Worm (Caenorhabditis elegans) whole organism, L1 larva: ENCODE results near the gene sre-28.
A peak's percentile ranks its signal among the peaks of the same experiment; 100 is the strongest.

Experiments
- C34B4.2 ChIP-seq: sonication (generic microtip); optimal IDR thresholded peaks from 2 replicates; lab custom pipeline; 2017; ENCODE audit warnings: mild to moderate bottlenecking, missing genetic modification characterization, missing compliant biosample characterization
- aly-2 ChIP-seq: fragments of 150-350 bp; optimal IDR thresholded peaks from 2 replicates; lab custom pipeline; 2014; ENCODE audit warnings: missing biosample characterization, missing genetic modification characterization
- fos-1 ChIP-seq: fragments of 150-350 bp; optimal IDR thresholded peaks from 2 replicates; lab custom pipeline; 2014; ENCODE audit warnings: missing biosample characterization, missing genetic modification characterization
- nhr-11 ChIP-seq: fragments of 150-350 bp; optimal IDR thresholded peaks from 2 replicates; lab custom pipeline; 2014; ENCODE audit warnings: missing biosample characterization, missing genetic modification characterization
- pqm-1 ChIP-seq: sonication (generic microtip); optimal IDR thresholded peaks from 3 replicates; lab custom pipeline; 2017; ENCODE audit warnings: missing biosample characterization, missing genetic modification characterization
- snpc-4 ChIP-seq: fragments of 150-350 bp; optimal IDR thresholded peaks from 2 replicates; lab custom pipeline; 2014; ENCODE audit warnings: missing biosample characterization, missing genetic modification characterization
- sptf-1 ChIP-seq: fragments of 150-350 bp; optimal IDR thresholded peaks from 2 replicates; lab custom pipeline; 2014; ENCODE audit warnings: missing biosample characterization, missing genetic modification characterization
- unc-62 ChIP-seq: fragments of 150-350 bp; optimal IDR thresholded peaks from 2 replicates; lab custom pipeline; 2014; ENCODE audit warnings: missing biosample characterization, missing genetic modification reagents, missing genetic modification characterization

- no peak for TF ChIP-seq sptf-1
- no peak for TF ChIP-seq unc-62 (GFP tag; lab: Kevin White, UChicago)
- TF ChIP-seq C34B4.2 (tag; lab: Kevin White, UChicago), result no peak
- TF ChIP-seq pqm-1 (tag; lab: Kevin White, UChicago), result peak; percentile 39
- TF ChIP-seq snpc-4 (tag; lab: Kevin White, UChicago), result no peak
- no peak for TF ChIP-seq aly-2 (tag; lab: Kevin White, UChicago)
- TF ChIP-seq nhr-11, result no peak
- TF ChIP-seq fos-1 (tag; lab: Kevin White, UChicago), result no peak
Observed at ce11 chrV:9925647-9926046, 18.5 kb upstream of the sre-28 start.
